Fruit fly (Drosophila melanogaster) whole organism, embryonic: ENCODE measurements around the gene lmd.
A peak's percentile ranks its signal among the peaks of the same experiment; 100 is the strongest.

Source experiments
- Ada2b ChIP-seq: fragments of 200-800 bp; sonication (Bioruptor generic); IDR thresholded peaks from 2 replicates; pipeline ENCODE4 v1.3.6; 2022; ENCODE audit warnings: missing biosample characterization, missing genetic modification characterization
- B-H2 ChIP-seq: fragments of 200-800 bp; sonication (Bioruptor generic); optimal IDR thresholded peaks from 2 replicates; lab custom pipeline; 2018; ENCODE audit warnings: missing biosample characterization, mild to moderate bottlenecking, missing genetic modification characterization
- Bdp1 ChIP-seq: fragments of 200-800 bp; sonication (Bioruptor generic); optimal IDR thresholded peaks from 3 replicates; lab custom pipeline; 2016; ENCODE audit warnings: missing biosample characterization, missing genetic modification characterization
- Bgb ChIP-seq: fragments of 200-800 bp; sonication (Bioruptor generic); IDR thresholded peaks from 2 replicates; pipeline ENCODE4 v1.3.6; 2022; ENCODE audit warnings: missing biosample characterization, missing genetic modification characterization; ENCODE audit not compliant: partially characterized antibody
- CG10147 ChIP-seq: fragments of 200-800 bp; sonication (Bioruptor generic); optimal IDR thresholded peaks from 2 replicates; lab custom pipeline; 2019; ENCODE audit warnings: missing biosample characterization, mild to moderate bottlenecking, missing genetic modification characterization, moderate library complexity
- CG10321 ChIP-seq: fragments of 200-800 bp; sonication (Bioruptor generic); IDR thresholded peaks from 2 replicates; pipeline ENCODE4 v1.3.6; 2022; ENCODE audit warnings: missing biosample characterization, missing genetic modification characterization
- CG10366 ChIP-seq: fragments of 200-800 bp; sonication (Bioruptor generic); IDR thresholded peaks from 2 replicates; pipeline ENCODE4 v1.3.6; 2022; ENCODE audit warnings: missing biosample characterization, missing genetic modification characterization
- CG10431 ChIP-seq: fragments of 200-800 bp; sonication (Bioruptor generic); optimal IDR thresholded peaks from 3 replicates; lab custom pipeline; 2018; ENCODE audit warnings: missing biosample characterization, mild to moderate bottlenecking, missing genetic modification characterization
- CG11504 ChIP-seq: fragments of 200-800 bp; sonication (Bioruptor generic); optimal IDR thresholded peaks from 3 replicates; lab custom pipeline; 2019; ENCODE audit warnings: missing biosample characterization, mild to moderate bottlenecking, missing genetic modification characterization, moderate library complexity
- CG11695 ChIP-seq: fragments of 200-800 bp; sonication (Bioruptor generic); IDR thresholded peaks from 3 replicates; pipeline ENCODE4 v1.3.6; 2022; ENCODE audit warnings: missing biosample characterization, missing genetic modification characterization
- CG12391 ChIP-seq: fragments of 200-800 bp; sonication (Bioruptor generic); optimal IDR thresholded peaks from 3 replicates; lab custom pipeline; 2018; ENCODE audit warnings: missing biosample characterization, mild to moderate bottlenecking, missing genetic modification characterization, moderate library complexity
- CG12659 ChIP-seq: fragments of 200-800 bp; sonication (Bioruptor generic); optimal IDR thresholded peaks from 3 replicates; lab custom pipeline; 2017; ENCODE audit warnings: mild to moderate bottlenecking, missing biosample characterization, missing genetic modification reagents, missing genetic modification characterization
- CG13287 ChIP-seq: fragments of 200-800 bp; sonication (Bioruptor generic); IDR thresholded peaks from 2 replicates; pipeline ENCODE4 v1.3.6; 2022; ENCODE audit warnings: missing biosample characterization, missing genetic modification characterization; ENCODE audit not compliant: partially characterized antibody
- CG14014 ChIP-seq: fragments of 200-800 bp; sonication (Bioruptor generic); IDR thresholded peaks from 2 replicates; pipeline ENCODE4 v1.3.6; 2022; ENCODE audit warnings: missing biosample characterization, missing genetic modification characterization
- CG14441 ChIP-seq: fragments of 200-800 bp; sonication (Bioruptor generic); IDR thresholded peaks from 2 replicates; pipeline ENCODE4 v1.3.6; 2022; ENCODE audit warnings: missing biosample characterization, missing genetic modification characterization
- CG15011 ChIP-seq: fragments of 200-800 bp; sonication (Bioruptor generic); optimal IDR thresholded peaks from 3 replicates; lab custom pipeline; 2018; ENCODE audit warnings: missing biosample characterization, mild to moderate bottlenecking, missing genetic modification characterization
- CG15696 ChIP-seq: fragments of 200-800 bp; sonication (Bioruptor generic); optimal IDR thresholded peaks from 2 replicates; lab custom pipeline; 2019; ENCODE audit warnings: missing biosample characterization, mild to moderate bottlenecking, missing genetic modification characterization, moderate library complexity
- CG1602 ChIP-seq: fragments of 200-800 bp; sonication (Bioruptor generic); optimal IDR thresholded peaks from 3 replicates; lab custom pipeline; 2016; ENCODE audit warnings: missing biosample characterization, missing genetic modification characterization
- CG17612 ChIP-seq: fragments of 200-800 bp; sonication (Bioruptor generic); IDR thresholded peaks from 2 replicates; pipeline ENCODE4 v1.3.6; 2022; ENCODE audit warnings: missing biosample characterization, missing genetic modification characterization
- CG32772 ChIP-seq: fragments of 200-800 bp; sonication (Bioruptor generic); IDR thresholded peaks from 2 replicates; pipeline ENCODE4 v1.3.6; 2022; ENCODE audit warnings: missing biosample characterization, missing genetic modification characterization
- CG3838 ChIP-seq: fragments of 200-800 bp; sonication (Bioruptor generic); optimal IDR thresholded peaks from 3 replicates; lab custom pipeline; 2016; ENCODE audit warnings: missing biosample characterization, missing genetic modification characterization
- CG4617 ChIP-seq: fragments of 200-800 bp; sonication (Bioruptor generic); optimal IDR thresholded peaks from 3 replicates; lab custom pipeline; 2016; ENCODE audit warnings: missing biosample characterization, missing genetic modification characterization, borderline replicate concordance
- CG6813 ChIP-seq: fragments of 200-800 bp; sonication (Bioruptor generic); optimal IDR thresholded peaks from 2 replicates; lab custom pipeline; 2017; ENCODE audit warnings: missing biosample characterization, missing genetic modification characterization, mild to moderate bottlenecking, moderate library complexity, missing genetic modification reagents
- CG7745 ChIP-seq: fragments of 200-800 bp; sonication (Bioruptor generic); optimal IDR thresholded peaks from 2 replicates; lab custom pipeline; 2018; ENCODE audit warnings: missing biosample characterization, mild to moderate bottlenecking, missing genetic modification characterization, moderate library complexity
- CG9727 ChIP-seq: fragments of 200-800 bp; sonication (Bioruptor generic); optimal IDR thresholded peaks from 3 replicates; lab custom pipeline; 2017; ENCODE audit warnings: missing biosample characterization, mild to moderate bottlenecking, missing genetic modification characterization
- Dek ChIP-seq: fragments of 200-800 bp; sonication (Bioruptor generic); optimal IDR thresholded peaks from 3 replicates; lab custom pipeline; 2019; ENCODE audit warnings: missing biosample characterization, mild to moderate bottlenecking, missing genetic modification characterization, moderate library complexity
- Dfd ChIP-seq, 2 experiments: fragments of >200 bp; optimal IDR thresholded peaks; 2 replicates each; lab custom pipeline; 2017; ENCODE audit warnings: missing biosample characterization in 2 of 2, missing genetic modification characterization in 2 of 2
- Ets65A ChIP-seq: fragments of 200-800 bp; sonication (Bioruptor generic); peaks from one replicate; lab custom pipeline; 2016; ENCODE audit warnings: missing biosample characterization, missing genetic modification characterization
- H2.0 ChIP-seq: fragments of 200-800 bp; sonication (Bioruptor generic); IDR thresholded peaks from 2 replicates; pipeline ENCODE4 v1.3.6; 2022; ENCODE audit warnings: missing biosample characterization, missing genetic modification characterization
- HHEX ChIP-seq: fragments of 200-800 bp; sonication (Bioruptor generic); optimal IDR thresholded peaks from 3 replicates; lab custom pipeline; 2017; ENCODE audit warnings: missing biosample characterization, mild to moderate bottlenecking, missing genetic modification characterization, missing genetic modification reagents
- HLHmδ ChIP-seq: fragments of 200-800 bp; sonication (Bioruptor generic); optimal IDR thresholded peaks from 2 replicates; lab custom pipeline; 2018; ENCODE audit warnings: missing biosample characterization, mild to moderate bottlenecking, missing genetic modification characterization, moderate library complexity
- Kr ChIP-seq: fragments of 200-800 bp; sonication (Bioruptor generic); optimal IDR thresholded peaks from 2 replicates; lab custom pipeline; 2017; ENCODE audit warnings: missing biosample characterization, mild to moderate bottlenecking, missing genetic modification characterization
- Lim3 ChIP-seq: fragments of 200-800 bp; sonication (Bioruptor generic); IDR thresholded peaks from 2 replicates; pipeline ENCODE4 v1.3.6; 2022; ENCODE audit warnings: missing biosample characterization, missing genetic modification characterization
- Neu2 ChIP-seq: fragments of 200-800 bp; sonication (Bioruptor generic); optimal IDR thresholded peaks from 3 replicates; lab custom pipeline; 2016; ENCODE audit warnings: missing biosample characterization, missing genetic modification characterization, borderline replicate concordance
- Rx ChIP-seq: fragments of 200-800 bp; sonication (Bioruptor generic); IDR thresholded peaks from 2 replicates; pipeline ENCODE4 v1.3.6; 2022; ENCODE audit warnings: missing biosample characterization, missing genetic modification characterization
- Ssrp ChIP-seq: fragments of 200-800 bp; sonication (Bioruptor generic); optimal IDR thresholded peaks from 2 replicates; lab custom pipeline; 2018; ENCODE audit warnings: missing biosample characterization, mild to moderate bottlenecking, missing genetic modification characterization, moderate library complexity
- Xbp1 ChIP-seq: fragments of 200-800 bp; sonication (Bioruptor generic); optimal IDR thresholded peaks from 3 replicates; lab custom pipeline; 2016; ENCODE audit warnings: missing biosample characterization, mild to moderate bottlenecking, missing genetic modification characterization
- abd-A ChIP-seq: fragments of 200-800 bp; sonication (Bioruptor generic); optimal IDR thresholded peaks from 3 replicates; lab custom pipeline; 2019; ENCODE audit warnings: missing biosample characterization, mild to moderate bottlenecking, missing genetic modification characterization, moderate library complexity
- croc ChIP-seq: fragments of 200-800 bp; sonication (Bioruptor generic); conservative IDR thresholded peaks from 3 replicates; pipeline ENCODE4 v1.3.6; 2022; ENCODE audit warnings: missing biosample characterization, missing genetic modification characterization
- dm ChIP-seq: fragments of 200-800 bp; sonication (Bioruptor generic); optimal IDR thresholded peaks from 3 replicates; lab custom pipeline; 2016; ENCODE audit warnings: missing biosample characterization, missing genetic modification characterization
- ftz-f1 ChIP-seq: fragments of 200-800 bp; sonication (Bioruptor generic); optimal IDR thresholded peaks from 2 replicates; lab custom pipeline; 2016; ENCODE audit warnings: missing biosample characterization, missing genetic modification characterization
- gce ChIP-seq: fragments of 200-800 bp; sonication (Bioruptor generic); IDR thresholded peaks from 3 replicates; pipeline ENCODE4 v1.3.6; 2022; ENCODE audit warnings: missing biosample characterization, missing genetic modification characterization
- gsb ChIP-seq: fragments of 200-800 bp; sonication (Bioruptor generic); IDR thresholded peaks from 2 replicates; pipeline ENCODE4 v1.3.6; 2022; ENCODE audit warnings: missing biosample characterization, missing genetic modification characterization
- ind ChIP-seq: fragments of 200-800 bp; sonication (Bioruptor generic); optimal IDR thresholded peaks from 3 replicates; lab custom pipeline; 2016; ENCODE audit warnings: missing biosample characterization, missing genetic modification characterization
- jumu ChIP-seq: fragments of 200-800 bp; sonication (Bioruptor generic); optimal IDR thresholded peaks from 3 replicates; lab custom pipeline; 2016; ENCODE audit warnings: missing biosample characterization, missing genetic modification characterization
- otp ChIP-seq: fragments of 200-800 bp; sonication (Bioruptor generic); IDR thresholded peaks from 3 replicates; pipeline ENCODE4, ENCODE4 v1.3.6; 2022; ENCODE audit warnings: missing biosample characterization, missing genetic modification characterization
- pan ChIP-seq, 4 experiments: fragments of >200 bp in 3 of 4; fragments of 200-800 bp in 1 of 4; sonication (Bioruptor generic) in 1 of 4; optimal IDR thresholded peaks in 3 of 4; IDR thresholded peaks in 1 of 4; 2 replicates each; pipeline versions ENCODE4 v1.3.6 to Lab custom; 2017 to 2022; ENCODE audit warnings: missing biosample characterization in 2 of 4, missing genetic modification characterization in 2 of 4, mixed read lengths in 1 of 4
- sc ChIP-seq, 3 experiments: fragments of >200 bp in 2 of 3; fragments of 200-800 bp in 1 of 3; sonication (Bioruptor generic) in 1 of 3; optimal IDR thresholded peaks; 2 replicates in 2 of 3; 3 replicates in 1 of 3; lab custom pipeline; 2017; ENCODE audit warnings: mild to moderate bottlenecking in 1 of 3, missing biosample characterization in 1 of 3, missing genetic modification characterization in 1 of 3, missing genetic modification reagents in 1 of 3
- slbo ChIP-seq: fragments of 200-800 bp; sonication (Bioruptor generic); IDR thresholded peaks from 2 replicates; pipeline ENCODE4 v1.3.6; 2022; ENCODE audit warnings: missing biosample characterization, missing genetic modification characterization
- ttk ChIP-seq: fragments of 200-800 bp; sonication (Bioruptor generic); IDR thresholded peaks from 2 replicates; pipeline ENCODE4 v2.1.2; 2022; ENCODE audit warnings: missing biosample characterization, missing genetic modification characterization

Gene lmd

DNA sequence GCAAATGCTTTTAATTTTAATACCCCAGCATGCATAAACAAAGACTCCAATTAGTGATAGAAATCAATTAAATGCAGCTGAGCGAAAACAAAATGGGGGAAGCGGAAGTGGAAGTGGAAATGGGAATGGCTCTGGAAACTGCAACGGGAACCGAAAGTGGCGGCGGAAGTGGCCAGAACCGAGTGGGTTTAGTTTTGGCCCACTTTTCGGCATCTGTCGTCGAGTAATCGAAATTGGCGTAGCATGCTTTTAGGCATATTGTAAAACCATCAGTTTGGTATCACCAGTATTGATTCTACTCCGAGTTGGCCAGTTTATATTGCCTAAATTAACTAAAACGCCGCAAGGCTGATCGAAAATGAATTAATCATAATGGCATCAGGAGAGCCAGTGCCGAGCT lies 22.4 kb downstream of the lmd start (continued):
- TF ChIP-seq CG10366 (GFP tag; lab: Robert Waterston, UW) (peak; percentile 21; the same call in 1 of the 2 replicates), CG1602 (GFP tag; lab: Kevin White, UChicago) (no peak), otp (0 out of 3 replicates have a peak, but pooled peaks have one; percentile 9), ttk (GFP tag; lab: Robert Waterston, UW) (peak; percentile 45), sc (optimal IDR thresholded peaks at IDR 0.05; lab: Kevin White, UChicago) (no peak), sc (GFP tag; optimal IDR thresholded peaks at IDR 0.05; lab: Kevin White, UChicago) (no peak), CG15011 (GFP tag; lab: Kevin White, UChicago) (no peak), CG10431 (no peak), Rx (GFP tag; lab: Robert Waterston, UW) (no peak), Dfd (GFP tag; optimal IDR thresholded peaks at IDR 0.05; lab: Kevin White, UChicago) (no peak), B-H2 (GFP tag; lab: Kevin White, UChicago) (no peak), CG11695 (GFP tag; lab: Robert Waterston, UW) (no peak), CG17612 (GFP tag; lab: Robert Waterston, UW) (0 out of 2 replicates have a peak, but pooled peaks have one; percentile 7), Dek (tag; lab: Kevin White, UChicago) (no peak), H2.0 (GFP tag; lab: Robert Waterston, UW) (peak; percentile 27; the same call in 1 of the 2 replicates), Bdp1 (GFP tag; lab: Kevin White, UChicago) (no peak), CG10147 (GFP tag; lab: Kevin White, UChicago) (no peak), CG6813 (GFP tag; lab: Kevin White, UChicago) (no peak), CG15696 (no peak), CG10321 (0 out of 2 replicates have a peak, but pooled peaks have one; percentile 18), CG11504 (tag; lab: Kevin White, UChicago) (no peak), Ssrp (tag; lab: Kevin White, UChicago) (no peak), CG12391 (no peak), slbo (GFP tag; lab: Robert Waterston, UW) (no peak), croc (GFP tag; lab: Robert Waterston, UW) (no peak), dm (GFP tag; lab: Kevin White, UChicago) (no peak), Ets65A (peak; percentile 65), CG7745 (tag; lab: Kevin White, UChicago) (no peak), Lim3 (GFP tag; lab: Robert Waterston, UW) (no peak), CG14014 (no peak), CG14441 (GFP tag; lab: Robert Waterston, UW) (no peak), CG3838 (GFP tag; lab: Kevin White, UChicago) (no peak), pan (optimal IDR thresholded peaks at IDR 0.05; lab: Kevin White, UChicago) (no peak), pan (GFP tag; optimal IDR thresholded peaks at IDR 0.05 in 1 of 2, IDR thresholded peaks at IDR 0.05 in 1 of 2) (no peak), Ada2b (GFP tag; lab: Robert Waterston, UW) (no peak), gce (GFP tag; lab: Robert Waterston, UW) (no peak), CG12659 (GFP tag; lab: Kevin White, UChicago) (no peak), ind (no peak), CG32772 (GFP tag; lab: Robert Waterston, UW) (no peak), ftz-f1 (GFP tag; lab: Kevin White, UChicago) (no peak), CG9727 (GFP tag; lab: Kevin White, UChicago) (no peak), gsb (GFP tag; lab: Robert Waterston, UW) (no peak), jumu (GFP tag; lab: Kevin White, UChicago) (no peak), abd-A (tag; lab: Kevin White, UChicago) (no peak), CG4617 (GFP tag; lab: Kevin White, UChicago) (no peak), Neu2 (no peak), HHEX (GFP tag; lab: Kevin White, UChicago) (no peak), Xbp1 (GFP tag; lab: Kevin White, UChicago) (no peak), CG13287 (GFP tag; lab: Robert Waterston, UW) (no peak), HLHmδ (no peak), Bgb (no peak), Kr (GFP tag; lab: Kevin White, UChicago) (no peak)
